Worm (Caenorhabditis elegans): Measurements from ENCODE around the gene F17C8.3.

The F17C8.3 gene

DNA sequence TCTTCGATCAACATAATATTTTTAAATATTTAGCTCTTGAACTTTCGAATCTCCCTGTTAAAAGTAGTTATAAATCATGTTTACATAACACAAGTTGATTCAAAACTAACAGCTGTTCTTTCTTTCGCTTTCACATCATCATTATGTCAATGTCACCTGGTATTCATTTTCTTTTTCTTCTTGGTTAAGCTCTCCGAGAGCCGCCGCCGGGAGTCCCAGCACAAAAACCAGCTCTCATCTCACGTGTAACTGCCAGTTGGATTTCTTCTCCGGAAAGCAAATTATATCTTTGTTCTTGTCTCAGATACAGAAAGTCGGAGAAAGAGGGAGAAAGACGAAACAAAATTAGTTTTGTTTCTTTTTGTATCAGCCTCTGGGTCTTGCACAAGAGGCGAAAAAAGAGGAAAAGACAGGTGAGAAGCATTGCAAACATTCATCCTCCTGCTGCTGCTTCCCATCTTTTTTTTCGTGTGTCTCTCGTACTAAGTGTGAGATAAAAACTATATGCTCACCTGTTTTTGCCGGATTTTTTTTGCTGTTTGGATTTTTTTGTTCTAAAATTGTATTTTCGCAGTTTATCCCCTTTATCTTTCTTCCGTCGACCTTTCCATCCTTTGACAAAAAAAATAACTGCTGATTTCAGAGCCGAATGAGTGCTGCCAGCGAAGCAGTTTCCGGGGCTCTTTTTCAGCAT, at the start of gene F17C8.3:
Gene F17C8.3 (plus strand): TSS at position 644 of the 694 bp plus-strand sequence.
- no peak for TF ChIP-seq unc-62 (GFP tag; optimal IDR thresholded peaks at IDR 0.05)

DNA sequence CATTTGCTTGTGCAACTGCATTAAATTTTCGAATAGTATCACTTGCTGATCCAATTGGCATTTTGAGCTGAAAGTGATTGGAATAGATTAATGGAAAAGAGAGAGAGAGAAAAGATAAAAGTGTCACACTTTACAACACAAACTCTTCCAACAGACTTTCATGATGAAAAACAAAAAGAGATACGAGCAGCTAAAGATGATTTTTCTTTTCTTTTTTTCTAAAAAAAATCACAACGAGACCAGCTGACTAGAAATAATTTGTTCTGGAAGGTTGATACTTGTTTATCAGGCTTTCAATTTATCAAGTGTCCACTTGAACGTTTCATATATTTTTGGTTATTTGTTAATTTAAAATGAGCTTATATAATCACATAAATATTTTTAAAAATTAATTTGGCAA, 44.6 kb upstream of the F17C8.3 start:
- no peak for TF ChIP-seq unc-62 (GFP tag; optimal IDR thresholded peaks at IDR 0.05)

- TF ChIP-seq unc-62 (GFP tag; optimal IDR thresholded peaks at IDR 0.05), result no peak
Measured at ce11 chrIII:4688356-4688755, 43.4 kb upstream of the F17C8.3 start, which contains the start of gene tag-243. tag-243 (minus strand) TSS chrIII:4688456.

- TF ChIP-seq unc-62 (GFP tag; optimal IDR thresholded peaks at IDR 0.05), result no peak
Measured at ce11 chrIII:4688965-4689364, 42.8 kb upstream of the F17C8.3 start, which contains the start of gene ppat-1. ppat-1 (plus strand) TSS chrIII:4689280.

DNA sequence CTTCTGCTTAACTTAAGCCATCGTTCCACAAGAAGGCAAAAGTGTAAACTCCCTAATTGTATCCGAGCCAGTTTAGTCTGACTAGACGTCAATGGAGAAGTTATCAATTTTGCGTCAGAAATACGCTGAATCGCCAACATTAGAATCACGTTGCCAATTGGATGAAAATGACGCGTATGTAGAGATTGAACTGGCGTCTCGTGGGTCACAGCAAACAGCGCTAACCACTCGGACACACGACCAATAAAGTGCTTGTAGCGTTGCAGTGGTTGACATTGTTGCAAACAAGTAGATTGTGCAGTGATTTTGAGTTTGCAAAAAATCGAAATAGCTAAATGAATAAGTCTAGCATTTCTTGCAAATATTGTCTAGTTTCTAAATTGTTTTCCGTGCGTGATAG, 42.1 kb upstream of the F17C8.3 start:
- no peak for TF ChIP-seq unc-62 (GFP tag; optimal IDR thresholded peaks at IDR 0.05)

ce11 chrIII:4693281-4693680, 38.5 kb upstream of the F17C8.3 start, which contains the start of gene nifk-1:
nifk-1 (minus strand) TSS chrIII:4693307.
- no peak for TF ChIP-seq unc-62 (GFP tag; optimal IDR thresholded peaks at IDR 0.05)

ce11 chrIII:4693695-4694094, 38.0 kb upstream of the F17C8.3 start, which contains the start of gene T04A8.8:
T04A8.8 (plus strand) TSS chrIII:4693995.
- TF ChIP-seq unc-62 (GFP tag; optimal IDR thresholded peaks at IDR 0.05), result no peak

DNA sequence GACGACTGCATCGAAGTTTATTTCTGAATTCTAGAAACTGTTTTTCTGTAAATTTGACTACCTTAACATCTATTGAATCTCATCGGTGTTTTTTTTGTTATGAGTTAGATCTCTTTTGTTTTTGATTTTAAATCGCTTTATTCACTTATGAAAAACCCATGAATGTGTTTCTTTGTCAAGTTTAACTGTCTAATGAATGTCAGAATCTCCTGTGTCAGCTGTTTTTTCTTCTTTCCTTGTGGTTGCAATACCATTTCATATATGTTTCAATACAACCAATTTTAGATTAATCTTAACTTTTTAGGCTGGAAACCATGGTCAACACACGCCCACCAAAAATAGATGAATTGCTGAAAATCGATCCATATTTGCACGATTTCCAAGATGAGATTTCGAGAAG, 36.7 kb upstream of the F17C8.3 start, which contains the start of gene T04A8.7:
Gene T04A8.7 (plus strand): TSS at position 301 of the 400 bp plus-strand sequence.
- no peak for TF ChIP-seq unc-62 (GFP tag; optimal IDR thresholded peaks at IDR 0.05)

DNA sequence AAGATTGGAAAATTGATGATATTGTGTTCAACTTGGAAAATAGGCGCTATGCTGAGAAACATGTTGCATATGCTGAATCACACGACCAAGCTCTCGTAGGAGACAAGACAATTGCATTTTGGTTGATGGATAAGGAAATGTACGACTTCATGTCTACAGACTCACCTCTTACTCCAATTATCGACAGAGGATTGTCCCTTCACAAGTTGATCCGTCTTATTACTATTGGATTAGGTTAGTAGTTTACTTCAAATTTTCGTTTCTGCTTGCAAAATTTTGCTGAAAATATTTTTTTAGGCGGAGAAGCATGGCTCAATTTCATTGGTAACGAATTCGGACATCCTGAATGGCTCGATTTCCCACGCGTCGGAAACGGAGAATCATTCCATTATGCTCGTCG, 34.8 kb upstream of the F17C8.3 start:
- TF ChIP-seq unc-62 (GFP tag; optimal IDR thresholded peaks at IDR 0.05), result no peak

DNA sequence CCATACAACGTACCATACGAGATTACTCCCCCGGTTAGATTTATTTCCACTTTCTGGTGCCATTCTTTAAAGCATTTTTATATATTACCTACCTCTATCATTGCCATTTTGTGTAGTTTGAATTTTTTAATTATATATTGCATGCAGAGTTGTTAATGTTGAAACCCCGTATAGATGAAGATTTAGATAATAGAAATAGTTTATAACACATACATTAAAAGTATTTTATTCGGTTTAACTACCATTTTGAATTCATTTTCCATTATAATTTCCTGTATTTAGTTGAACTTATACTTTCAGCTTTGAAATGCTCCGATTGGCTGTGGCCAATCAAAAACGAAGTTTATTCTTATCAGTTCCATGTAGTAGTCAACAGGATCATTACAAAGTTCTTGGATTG, 33.9 kb upstream of the F17C8.3 start, which contains the start of gene dnj-18:
Gene dnj-18 (plus strand): TSS at position 301 of the 400 bp plus-strand sequence.
- no peak for TF ChIP-seq unc-62 (GFP tag; optimal IDR thresholded peaks at IDR 0.05)

DNA sequence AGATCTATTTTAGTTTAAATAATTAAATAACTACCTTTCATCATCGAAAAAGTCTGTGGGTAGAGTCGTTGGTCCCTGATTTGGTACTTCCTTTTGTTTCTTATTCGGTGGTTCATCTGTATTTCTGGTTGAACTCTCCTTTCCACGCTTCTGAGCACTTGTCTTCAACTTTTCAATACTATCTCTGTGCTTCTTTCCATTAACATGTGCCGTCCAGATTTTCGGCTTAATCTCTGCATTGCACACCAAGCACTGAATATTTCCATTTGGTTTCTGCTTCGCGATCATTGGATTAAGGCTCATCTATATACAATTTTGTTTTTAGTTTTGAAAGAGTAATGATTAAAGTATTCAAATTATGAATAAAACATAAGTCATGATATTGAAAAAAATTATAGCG, 31.8 kb upstream of the F17C8.3 start, which contains the start of gene sel-13:
Gene sel-13 (minus strand): TSS at position 303 of the 400 bp plus-strand sequence.
- TF ChIP-seq unc-62 (GFP tag; optimal IDR thresholded peaks at IDR 0.05), result no peak

ce11 chrIII:4703932-4704454, 27.7 kb upstream of the F17C8.3 start, which contains the start of the genes clp-2 and mrpl-16:
clp-2 (minus strand) TSS chrIII:4704025.
mrpl-16 (plus strand) TSS chrIII:4704404.
- no peak for TF ChIP-seq unc-62 (GFP tag; optimal IDR thresholded peaks at IDR 0.05)

ce11 chrIII:4705207-4705606, 26.5 kb upstream of the F17C8.3 start, which contains the start of gene pgap-2:
pgap-2 (plus strand) TSS chrIII:4705507.
- no peak for TF ChIP-seq unc-62 (GFP tag; optimal IDR thresholded peaks at IDR 0.05)

DNA sequence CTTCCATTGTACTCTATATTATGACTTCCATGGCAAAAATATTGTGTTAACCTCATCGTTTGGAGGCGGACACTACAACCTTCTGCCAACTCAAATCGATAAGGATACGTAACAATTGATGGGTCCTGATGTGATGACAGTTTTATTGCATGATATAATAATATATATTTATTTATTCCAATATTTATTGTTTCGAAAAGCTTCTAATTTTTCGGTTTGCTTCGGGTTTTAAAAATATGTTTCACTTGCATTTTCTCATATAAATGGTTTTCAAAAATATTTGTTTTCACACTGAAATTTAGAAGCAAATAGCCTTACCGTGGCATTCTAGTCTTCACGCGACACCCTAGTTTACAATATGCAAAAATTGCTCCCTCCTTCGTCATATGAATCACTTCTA, 25.1 kb upstream of the F17C8.3 start, which contains the start of gene T04A8.13:
Gene T04A8.13 (plus strand): TSS at position 301 of the 400 bp plus-strand sequence.
- no peak for TF ChIP-seq unc-62 (GFP tag; optimal IDR thresholded peaks at IDR 0.05)

DNA sequence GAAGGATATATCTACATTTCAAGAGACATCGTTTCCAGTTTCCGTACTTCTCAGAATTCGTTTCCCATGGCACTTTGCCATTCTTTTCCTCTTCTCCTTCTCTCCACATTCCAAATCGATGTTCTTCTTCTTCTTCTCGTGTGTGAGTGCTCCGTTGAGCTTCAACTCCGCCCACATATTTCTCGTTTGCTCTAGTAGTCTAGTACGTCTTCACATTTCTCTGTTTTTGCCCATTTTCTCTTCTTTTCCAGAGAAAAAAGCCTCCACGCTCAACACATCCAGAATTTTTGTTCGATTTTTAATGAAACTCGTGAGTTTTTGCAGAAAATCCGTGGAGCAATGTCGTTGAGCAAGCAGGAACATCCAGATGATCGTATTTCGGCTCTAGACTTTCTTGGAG, 22.8 kb upstream of the F17C8.3 start, which contains the start of gene T04A8.18:
Gene T04A8.18 (plus strand): TSS at position 301 of the 400 bp plus-strand sequence.
- no peak for TF ChIP-seq unc-62 (GFP tag; optimal IDR thresholded peaks at IDR 0.05)

DNA sequence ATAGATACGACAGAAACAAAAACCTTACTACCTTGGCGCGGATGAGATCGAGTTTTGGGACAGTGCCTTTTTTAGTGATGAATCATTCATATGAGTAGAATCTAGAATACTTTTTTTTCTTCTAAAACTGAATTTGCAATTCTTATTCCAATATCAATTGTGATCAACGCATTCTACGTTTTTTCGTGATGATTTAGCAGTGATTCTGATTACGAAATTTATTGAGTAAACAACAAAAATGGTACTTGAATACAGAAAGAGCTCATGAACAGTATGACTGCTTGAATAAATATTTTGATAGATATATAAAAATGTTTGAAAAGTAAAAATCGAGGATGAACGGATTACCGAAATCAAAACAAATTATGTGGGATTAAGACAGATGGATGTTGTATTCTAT, 16.6 kb upstream of the F17C8.3 start, which contains the start of gene him-18:
Gene him-18 (minus strand): TSS at position 101 of the 400 bp plus-strand sequence.
- no peak for TF ChIP-seq unc-62 (GFP tag; optimal IDR thresholded peaks at IDR 0.05)
